Fruit fly (Drosophila melanogaster) whole organism, wandering third instar larva: ENCODE results near the gene Atg17.
A peak's percentile ranks its signal among the peaks of the same experiment; 100 is the strongest.

Experiments
- CG9705 ChIP-seq: fragments of 200-800 bp; sonication (Bioruptor generic); optimal IDR thresholded peaks from 2 replicates; lab custom pipeline; 2018; ENCODE audit warnings: missing biosample characterization, mild to moderate bottlenecking, missing genetic modification characterization
- Hnf4 ChIP-seq: fragments of 200-800 bp; sonication (Bioruptor generic); optimal IDR thresholded peaks from 2 replicates; lab custom pipeline; 2016; ENCODE audit warnings: missing biosample characterization, mild to moderate bottlenecking, missing genetic modification characterization
- Hr83 ChIP-seq: fragments of 200-300 bp; sonication (Bioruptor generic); optimal IDR thresholded peaks from 2 replicates; lab custom pipeline; 2016; ENCODE audit warnings: missing biosample characterization, mild to moderate bottlenecking, missing genetic modification characterization, moderate library complexity; ENCODE audit not compliant: poor library complexity, severe bottlenecking
- Mio ChIP-seq: sonication (Bioruptor generic); optimal IDR thresholded peaks from 2 replicates; lab custom pipeline; 2016; ENCODE audit warnings: missing biosample characterization, missing genetic modification characterization
- br ChIP-seq: fragments of 200-800 bp; sonication (Bioruptor generic); optimal IDR thresholded peaks from 2 replicates; lab custom pipeline; 2016; ENCODE audit warnings: missing biosample characterization, missing genetic modification characterization
- fru ChIP-seq: fragments of 200-800 bp; sonication (Bioruptor generic); optimal IDR thresholded peaks from 3 replicates; lab custom pipeline; 2016; ENCODE audit warnings: missing biosample characterization, mild to moderate bottlenecking, missing genetic modification characterization
- h ChIP-seq: fragments of 200-800 bp; sonication (Bioruptor generic); optimal IDR thresholded peaks from 3 replicates; lab custom pipeline; 2016; ENCODE audit warnings: missing biosample characterization, mild to moderate bottlenecking, missing genetic modification characterization
- lola ChIP-seq: fragments of >200 bp; optimal IDR thresholded peaks from 2 replicates; lab custom pipeline; 2017; ENCODE audit warnings: missing biosample characterization, missing genetic modification characterization
- sv ChIP-seq: fragments of 200-800 bp; sonication (Bioruptor generic); optimal IDR thresholded peaks from 3 replicates; lab custom pipeline; 2016; ENCODE audit warnings: missing biosample characterization, missing genetic modification characterization

DNA sequence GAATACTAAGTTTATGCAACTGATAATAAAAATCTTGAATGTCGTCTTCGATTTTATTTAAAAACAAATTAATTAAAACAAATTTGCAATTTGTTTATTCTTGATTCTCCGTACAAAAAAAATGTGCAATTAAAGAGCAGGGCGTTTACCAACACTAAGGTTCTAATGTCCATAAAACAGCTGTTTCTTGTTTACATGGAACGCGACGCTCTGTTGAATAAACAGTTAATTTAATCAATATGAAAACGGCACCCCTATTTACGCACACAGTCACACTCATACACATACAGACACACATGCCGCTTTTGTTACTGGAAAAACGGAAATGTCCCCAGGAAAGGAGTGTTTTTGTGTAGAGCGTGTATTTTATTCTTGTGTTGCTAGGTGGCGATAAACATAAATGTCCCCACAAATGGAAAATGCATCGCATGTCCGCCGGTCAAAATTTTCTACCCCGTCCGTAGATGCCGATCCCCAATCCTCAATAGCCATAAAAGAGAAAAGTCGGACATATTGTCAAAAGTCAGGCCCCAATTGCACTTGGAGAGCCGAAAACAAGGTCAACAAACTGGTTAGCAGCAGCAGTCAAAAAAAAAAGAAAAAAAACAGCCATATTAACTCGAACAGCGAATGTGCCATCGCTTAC, 46.4 kb upstream of the Atg17 start:
- TF ChIP-seq Mio, result peak; percentile 12
- no peak for TF ChIP-seq lola
- peak; percentile 72 for TF ChIP-seq fru (GFP tag; lab: Kevin White, UChicago)
- TF ChIP-seq br (GFP tag; lab: Kevin White, UChicago), result peak; percentile 71
- peak; percentile 80 for TF ChIP-seq h (GFP tag; lab: Kevin White, UChicago)
- TF ChIP-seq Hnf4 (GFP tag; lab: Kevin White, UChicago), result peak; percentile 89
- TF ChIP-seq sv (GFP tag; lab: Kevin White, UChicago), result peak; percentile 14
- TF ChIP-seq Hr83, result peak; percentile 97
- TF ChIP-seq CG9705 (GFP tag; lab: Kevin White, UChicago), result peak; percentile 66
